Worm (Caenorhabditis elegans) whole organism, young adult: ENCODE data around the gene Y62E10A.13.

Source experiments
- D2030.7 ChIP-seq: fragments of 200-800 bp; sonication (Bioruptor generic); IDR thresholded peaks from 2 replicates; pipeline ENCODE4 v1.3.6; 2022; ENCODE audit warnings: missing genetic modification reagents, missing genetic modification characterization, missing compliant biosample characterization
- F22D6.2 ChIP-seq: sonication (generic microtip); optimal IDR thresholded peaks from 2 replicates; lab custom pipeline; 2016; ENCODE audit warnings: mild to moderate bottlenecking, missing genetic modification characterization, missing compliant biosample characterization
- F33H1.4 ChIP-seq: fragments of 200-800 bp; sonication (Bioruptor generic); IDR thresholded peaks from 2 replicates; pipeline ENCODE4 v1.3.6; 2022; ENCODE audit warnings: missing genetic modification reagents, missing genetic modification characterization, missing compliant biosample characterization
- F37B4.10 ChIP-seq: fragments of 200-800 bp; sonication (Bioruptor generic); IDR thresholded peaks from 2 replicates; pipeline ENCODE4 v1.3.6; 2022; ENCODE audit warnings: missing genetic modification characterization, missing compliant biosample characterization
- F49E8.2 ChIP-seq: sonication (generic microtip); optimal IDR thresholded peaks from 3 replicates; lab custom pipeline; 2017; ENCODE audit warnings: missing genetic modification characterization, mild to moderate bottlenecking, missing compliant biosample characterization, antibody characterized with exemption, moderate library complexity; ENCODE audit not compliant: insufficient read depth
- F52B5.7 ChIP-seq: sonication (generic microtip); optimal IDR thresholded peaks from 2 replicates; lab custom pipeline; 2016; ENCODE audit warnings: mild to moderate bottlenecking, missing genetic modification characterization, missing compliant biosample characterization
- F57C9.4 ChIP-seq: sonication (generic microtip); optimal IDR thresholded peaks from 2 replicates; lab custom pipeline; 2017; ENCODE audit warnings: mild to moderate bottlenecking, missing genetic modification characterization, missing compliant biosample characterization
- K11D2.4 ChIP-seq: fragments of 200-800 bp; sonication (Bioruptor generic); IDR thresholded peaks from 2 replicates; pipeline ENCODE4 v1.3.6; 2022; ENCODE audit warnings: missing genetic modification reagents, missing genetic modification characterization, missing compliant biosample characterization
- K12H6.12 ChIP-seq: fragments of 200-800 bp; sonication (Bioruptor generic); optimal IDR thresholded peaks from 2 replicates; lab custom pipeline; 2018; ENCODE audit warnings: mild to moderate bottlenecking, missing genetic modification characterization, missing compliant biosample characterization
- T26A5.8 ChIP-seq: sonication (generic microtip); optimal IDR thresholded peaks from 2 replicates; lab custom pipeline; 2016; ENCODE audit warnings: missing genetic modification characterization, missing compliant biosample characterization
- Y53G8AR.9 ChIP-seq: fragments of 200-800 bp; sonication (Bioruptor generic); conservative IDR thresholded peaks from 2 replicates; pipeline ENCODE4 v1.3.6; 2022; ENCODE audit warnings: missing genetic modification reagents, missing genetic modification characterization, missing compliant biosample characterization
- Y56A3A.18 ChIP-seq: fragments of 200-800 bp; sonication (Bioruptor generic); IDR thresholded peaks from 2 replicates; pipeline ENCODE4 v1.3.6; 2022; ENCODE audit warnings: missing genetic modification reagents, missing genetic modification characterization, missing compliant biosample characterization
- Y95B8A.8 ChIP-seq: fragments of 200-800 bp; sonication (Bioruptor generic); IDR thresholded peaks from 2 replicates; pipeline ENCODE4 v1.3.6; 2022; ENCODE audit warnings: missing genetic modification reagents, missing genetic modification characterization, missing compliant biosample characterization
- ama-1 ChIP-seq, 3 experiments: fragments of 150-350 bp in 1 of 3; sonication (generic microtip) in 2 of 3; optimal IDR thresholded peaks; 2 replicates each; lab custom pipeline; 2014 to 2018; ENCODE audit warnings: missing biosample characterization in 2 of 3, missing genetic modification characterization in 2 of 3, missing genetic modification reagents in 2 of 3
- aptf-3 ChIP-seq: fragments of 200-800 bp; sonication (Bioruptor generic); IDR thresholded peaks from 2 replicates; pipeline ENCODE4 v1.3.6; 2022; ENCODE audit warnings: missing genetic modification characterization, missing compliant biosample characterization
- attf-3 ChIP-seq: fragments of 200-800 bp; sonication (Bioruptor generic); conservative IDR thresholded peaks from 2 replicates; pipeline ENCODE4 v1.3.6; 2022; ENCODE audit warnings: missing genetic modification reagents, missing genetic modification characterization, missing compliant biosample characterization
- bed-1 ChIP-seq: fragments of 200-800 bp; sonication (Bioruptor generic); IDR thresholded peaks from 2 replicates; pipeline ENCODE4 v1.3.6; 2022; ENCODE audit warnings: missing genetic modification reagents, missing genetic modification characterization, missing compliant biosample characterization
- bed-2 ChIP-seq: fragments of 200-800 bp; sonication (Bioruptor generic); IDR thresholded peaks from 2 replicates; pipeline ENCODE4 v1.3.6; 2022; ENCODE audit warnings: missing genetic modification reagents, missing genetic modification characterization, missing compliant biosample characterization
- cebp-1 ChIP-seq, 2 experiments: fragments of 200-800 bp in 1 of 2; sonication (Bioruptor generic) in 1 of 2; sonication (generic microtip) in 1 of 2; IDR thresholded peaks in 1 of 2; optimal IDR thresholded peaks in 1 of 2; 2 replicates each; pipeline versions ENCODE4 v1.3.6 to Lab custom; 2017 to 2022; ENCODE audit warnings: missing compliant biosample characterization in 2 of 2, missing genetic modification characterization in 2 of 2, mild to moderate bottlenecking in 1 of 2, missing genetic modification reagents in 1 of 2, moderate library complexity in 1 of 2
- ceh-58 ChIP-seq: fragments of 200-800 bp; sonication (Bioruptor generic); IDR thresholded peaks from 2 replicates; pipeline ENCODE4 v1.3.6; 2022; ENCODE audit warnings: missing genetic modification characterization, missing compliant biosample characterization
- ceh-91 ChIP-seq: fragments of 200-800 bp; sonication (Bioruptor generic); IDR thresholded peaks from 2 replicates; pipeline ENCODE4 v1.3.6; 2022; ENCODE audit warnings: missing genetic modification reagents, missing genetic modification characterization, missing compliant biosample characterization
- dpl-1 ChIP-seq: fragments of 150-350 bp; optimal IDR thresholded peaks from 2 replicates; lab custom pipeline; 2014; ENCODE audit warnings: missing biosample characterization, missing genetic modification reagents, missing genetic modification characterization
- egl-44 ChIP-seq: fragments of 200-800 bp; sonication (Bioruptor generic); IDR thresholded peaks from 2 replicates; pipeline ENCODE4 v1.3.6; 2022; ENCODE audit warnings: missing genetic modification reagents, missing genetic modification characterization, missing compliant biosample characterization
- egrh-3 ChIP-seq: fragments of 200-800 bp; sonication (Bioruptor generic); IDR thresholded peaks from 2 replicates; pipeline ENCODE4 v1.3.6; 2022; ENCODE audit warnings: missing genetic modification reagents, missing genetic modification characterization, missing compliant biosample characterization
- fkh-3 ChIP-seq: sonication (generic microtip); optimal IDR thresholded peaks from 2 replicates; lab custom pipeline; 2016; ENCODE audit warnings: mild to moderate bottlenecking, missing genetic modification characterization, missing compliant biosample characterization
- him-1 ChIP-seq: sonication (generic microtip); optimal IDR thresholded peaks from 2 replicates; lab custom pipeline; 2016; ENCODE audit warnings: missing genotype, missing genetic modification reagents, missing genetic modification characterization, missing compliant biosample characterization
- hmg-20 ChIP-seq: fragments of 200-800 bp; sonication (Bioruptor generic); IDR thresholded peaks from 2 replicates; pipeline ENCODE4 v1.3.6; 2022; ENCODE audit warnings: missing genetic modification reagents, missing genetic modification characterization, missing compliant biosample characterization
- hrde-1 ChIP-seq: sonication (generic microtip); optimal IDR thresholded peaks from 2 replicates; lab custom pipeline; 2016; ENCODE audit warnings: missing genetic modification characterization, mild to moderate bottlenecking, missing compliant biosample characterization, moderate library complexity, missing genotype, missing genetic modification reagents, borderline replicate concordance
- lin-35 ChIP-seq, 3 experiments: fragments of 150-350 bp in 2 of 3; sonication (generic microtip) in 1 of 3; optimal IDR thresholded peaks; 2 replicates each; lab custom pipeline; 2014 to 2018; ENCODE audit warnings: missing biosample characterization in 3 of 3, missing genetic modification characterization in 3 of 3, missing genetic modification reagents in 3 of 3
- lin-40 ChIP-seq: sonication (generic microtip); optimal IDR thresholded peaks from 2 replicates; lab custom pipeline; 2016; ENCODE audit warnings: missing genetic modification characterization, mild to moderate bottlenecking, missing compliant biosample characterization, missing genotype, missing genetic modification reagents
- madf-3 ChIP-seq: fragments of 200-800 bp; sonication (Bioruptor generic); IDR thresholded peaks from 2 replicates; pipeline ENCODE4 v1.3.6; 2022; ENCODE audit warnings: missing genetic modification reagents, missing genetic modification characterization, missing compliant biosample characterization
- madf-8 ChIP-seq: fragments of 200-800 bp; sonication (Bioruptor generic); conservative IDR thresholded peaks from 2 replicates; pipeline ENCODE4 v1.3.6; 2022; ENCODE audit warnings: missing genetic modification reagents, missing genetic modification characterization, missing compliant biosample characterization
- mcd-1 ChIP-seq: fragments of 200-800 bp; sonication (Bioruptor generic); IDR thresholded peaks from 2 replicates; pipeline ENCODE4 v1.3.6; 2022; ENCODE audit warnings: missing genetic modification reagents, missing genetic modification characterization, missing compliant biosample characterization
- nhr-179 ChIP-seq: sonication (generic microtip); optimal IDR thresholded peaks from 2 replicates; lab custom pipeline; 2016; ENCODE audit warnings: mild to moderate bottlenecking, missing genetic modification characterization, missing compliant biosample characterization
- nhr-27 ChIP-seq: fragments of 200-800 bp; sonication (Bioruptor generic); optimal IDR thresholded peaks from 2 replicates; lab custom pipeline; 2018; ENCODE audit warnings: mild to moderate bottlenecking, missing genetic modification characterization, moderate library complexity, missing compliant biosample characterization
- nhr-80 ChIP-seq: sonication (generic microtip); optimal IDR thresholded peaks from 2 replicates; lab custom pipeline; 2016; ENCODE audit warnings: missing genetic modification characterization, missing compliant biosample characterization
- nhr-90 ChIP-seq: sonication (generic microtip); optimal IDR thresholded peaks from 2 replicates; lab custom pipeline; 2016; ENCODE audit warnings: missing genotype, mild to moderate bottlenecking, missing genetic modification characterization, missing compliant biosample characterization
- rcor-1 ChIP-seq: fragments of 200-800 bp; sonication (Bioruptor generic); IDR thresholded peaks from 2 replicates; pipeline ENCODE4 v1.3.6; 2022; ENCODE audit warnings: missing genetic modification reagents, missing genetic modification characterization, missing compliant biosample characterization
- rpc-1 ChIP-seq, 2 experiments: fragments of 150-350 bp in 1 of 2; sonication (generic microtip) in 1 of 2; optimal IDR thresholded peaks; 2 replicates each; lab custom pipeline; 2014 to 2018; ENCODE audit warnings: missing biosample characterization in 1 of 2, missing genetic modification characterization in 1 of 2, missing genetic modification reagents in 1 of 2, missing genotype in 1 of 2
- sdz-38 ChIP-seq: sonication (generic microtip); optimal IDR thresholded peaks from 2 replicates; lab custom pipeline; 2016; ENCODE audit warnings: missing genotype, missing genetic modification characterization, missing compliant biosample characterization
- snpc-1.3 ChIP-seq: sonication (generic microtip); optimal IDR thresholded peaks from 2 replicates; lab custom pipeline; 2017; ENCODE audit warnings: missing genetic modification characterization, mild to moderate bottlenecking, missing compliant biosample characterization, antibody characterized with exemption, moderate library complexity, missing genotype, missing genetic modification reagents; ENCODE audit not compliant: insufficient read depth
- snpc-3.4 ChIP-seq: sonication (generic microtip); optimal IDR thresholded peaks from 2 replicates; lab custom pipeline; 2017; ENCODE audit warnings: missing genetic modification characterization, mild to moderate bottlenecking, missing compliant biosample characterization, antibody characterized with exemption, moderate library complexity, missing genotype, missing genetic modification reagents
- tbp1 ChIP-seq: fragments of 200-800 bp; sonication (Bioruptor generic); optimal IDR thresholded peaks from 2 replicates; lab custom pipeline; 2018; ENCODE audit warnings: mild to moderate bottlenecking, missing genetic modification characterization, missing compliant biosample characterization
- tlf-1 ChIP-seq: fragments of 200-800 bp; sonication (Bioruptor generic); optimal IDR thresholded peaks from 2 replicates; lab custom pipeline; 2018; ENCODE audit warnings: mild to moderate bottlenecking, missing genetic modification characterization, missing compliant biosample characterization
- unc-130 ChIP-seq: sonication (generic microtip); optimal IDR thresholded peaks from 2 replicates; lab custom pipeline; 2016; ENCODE audit warnings: missing genetic modification reagents, missing genetic modification characterization, missing compliant biosample characterization
- zfh-2 ChIP-seq: fragments of 200-800 bp; sonication (Bioruptor generic); conservative IDR thresholded peaks from 2 replicates; pipeline ENCODE4 v1.3.6; 2022; ENCODE audit warnings: missing genetic modification reagents, missing genetic modification characterization, missing compliant biosample characterization
- ztf-6 ChIP-seq: fragments of 200-800 bp; sonication (Bioruptor generic); IDR thresholded peaks from 2 replicates; pipeline ENCODE4 v1.3.6; 2022; ENCODE audit warnings: missing genetic modification reagents, missing genetic modification characterization, missing compliant biosample characterization

Y62E10A.13 gene

ce11 chrIV:13386043-13386442 lies 12.8 kb downstream of the Y62E10A.13 start, which contains the start of the genes Y62E10A.20, Y62E10A.23 and mdt-9 (continued):
- no peak for TF ChIP-seq bed-2 (GFP tag; lab: Robert Waterston, UW)
- TF ChIP-seq sdz-38 (tag; lab: Kevin White, UChicago) = no peak
- no peak for TF ChIP-seq F52B5.7
- TF ChIP-seq F22D6.2 (tag; lab: Kevin White, UChicago) = no peak
- 0 out of 2 replicates have a peak, but pooled peaks have one; percentile 43 for TF ChIP-seq madf-3 (GFP tag; lab: Robert Waterston, UW)
- no peak for TF ChIP-seq T26A5.8 (tag; lab: Kevin White, UChicago)
- no peak for TF ChIP-seq Y56A3A.18 (GFP tag; lab: Robert Waterston, UW)
- peak; percentile 42 for TF ChIP-seq tbp1 (GFP tag; lab: Kevin White, UChicago)
- no peak for TF ChIP-seq F57C9.4 (tag; lab: Kevin White, UChicago)
- TF ChIP-seq nhr-90 (tag; lab: Kevin White, UChicago) = no peak
- no peak for TF ChIP-seq Y95B8A.8
- TF ChIP-seq aptf-3 (GFP tag; lab: Robert Waterston, UW) = no peak
- no peak for TF ChIP-seq nhr-27 (tag; lab: Kevin White, UChicago)
- TF ChIP-seq ztf-6 = no peak
- TF ChIP-seq ceh-58 = no peak
- no peak for TF ChIP-seq hmg-20 (GFP tag; lab: Robert Waterston, UW)
- no peak for TF ChIP-seq egrh-3 (GFP tag; lab: Robert Waterston, UW)
- TF ChIP-seq unc-130 (GFP tag; lab: Kevin White, UChicago) = peak; percentile 50
- no peak for TF ChIP-seq F37B4.10 (GFP tag; lab: Robert Waterston, UW)
- TF ChIP-seq dpl-1 (GFP tag; lab: Kevin White, UChicago) = peak; percentile 49
- TF ChIP-seq nhr-80 (tag; lab: Kevin White, UChicago) = no peak
- TF ChIP-seq mcd-1 (GFP tag; lab: Robert Waterston, UW) = peak; percentile 91
- TF ChIP-seq him-1 (tag; lab: Kevin White, UChicago) = no peak
- TF ChIP-seq cebp-1 (GFP tag; IDR thresholded peaks at IDR 0.05; lab: Robert Waterston, UW) = no peak
- TF ChIP-seq cebp-1 (tag; optimal IDR thresholded peaks at IDR 0.05; lab: Kevin White, UChicago) = peak; percentile 45
- TF ChIP-seq Y53G8AR.9 = no peak
- TF ChIP-seq bed-1 = no peak
- no peak for TF ChIP-seq ceh-91 (GFP tag; lab: Robert Waterston, UW)
- no peak for TF ChIP-seq hrde-1 (tag; lab: Kevin White, UChicago)
- no peak for TF ChIP-seq egl-44 (GFP tag; lab: Robert Waterston, UW)
- TF ChIP-seq K12H6.12 (tag; lab: Kevin White, UChicago) = no peak
- TF ChIP-seq F33H1.4 (GFP tag; lab: Robert Waterston, UW) = peak; percentile 46
- peak; percentile 40 for TF ChIP-seq D2030.7 (GFP tag; lab: Robert Waterston, UW)
- no peak for TF ChIP-seq rcor-1 (GFP tag; lab: Robert Waterston, UW)
- TF ChIP-seq snpc-3.4 (tag; lab: Kevin White, UChicago) = peak; percentile 3
- TF ChIP-seq tlf-1 = no peak
- TF ChIP-seq F49E8.2 (tag; lab: Kevin White, UChicago) = peak; percentile 69
- TF ChIP-seq lin-35 (GFP tag; optimal IDR thresholded peaks at IDR 0.05; lab: Kevin White, UChicago) = peak in 1 of 3 experiments; percentile 73
- TF ChIP-seq attf-3 (GFP tag; lab: Robert Waterston, UW) = no peak
- TF ChIP-seq ama-1 (optimal IDR thresholded peaks at IDR 0.05; lab: Kevin White, UChicago) = no peak
- TF ChIP-seq ama-1 (GFP tag; optimal IDR thresholded peaks at IDR 0.05; lab: Kevin White, UChicago) = no peak
- TF ChIP-seq nhr-179 (tag; lab: Kevin White, UChicago) = no peak
- no peak for TF ChIP-seq madf-8 (GFP tag; lab: Robert Waterston, UW)
- no peak for TF ChIP-seq zfh-2 (GFP tag; lab: Robert Waterston, UW)
- peak; percentile 45 for TF ChIP-seq snpc-1.3
- peak; percentile 39 for TF ChIP-seq rpc-1 (optimal IDR thresholded peaks at IDR 0.05; lab: Kevin White, UChicago)
- no peak for TF ChIP-seq rpc-1 (tag; optimal IDR thresholded peaks at IDR 0.05; lab: Kevin White, UChicago)
- TF ChIP-seq lin-40 (tag; lab: Kevin White, UChicago) = peak; percentile 47
- TF ChIP-seq fkh-3 (tag; lab: Kevin White, UChicago) = no peak
- no peak for TF ChIP-seq K11D2.4 (GFP tag; lab: Robert Waterston, UW)
